Worm (Caenorhabditis elegans): Measurements from ENCODE around the gene M70.2.

DNA sequence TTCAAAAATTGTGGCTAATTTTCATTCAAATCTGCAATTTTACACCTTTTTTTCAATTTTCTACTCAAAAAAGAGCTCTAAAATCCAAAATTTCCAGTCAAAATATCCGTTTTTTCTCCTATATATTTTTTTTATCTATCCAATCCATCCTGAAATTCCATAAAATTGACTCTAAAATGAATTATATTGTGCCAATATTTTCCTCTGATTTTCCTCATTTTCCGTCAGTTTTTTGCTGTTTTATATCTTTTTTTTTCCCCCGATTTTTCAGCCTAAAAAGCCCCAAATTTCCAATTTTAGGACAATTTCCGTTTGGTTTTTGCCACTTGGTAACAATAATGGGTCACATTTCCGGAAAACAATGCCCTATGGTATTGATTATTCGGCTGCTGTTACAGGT is 44.1 kb upstream of the M70.2 start, which contains the start of gene Y71G10AR.4:
- TF ChIP-seq egl-27 (tag; optimal IDR thresholded peaks at IDR 0.05): no peak
- TF ChIP-seq jun-1 (tag; optimal IDR thresholded peaks at IDR 0.05): no peak
- no peak for TF ChIP-seq aha-1 (tag; optimal IDR thresholded peaks at IDR 0.05)
- no peak for TF ChIP-seq sox-4 (tag; optimal IDR thresholded peaks at IDR 0.05)
- TF ChIP-seq ama-1 (optimal IDR thresholded peaks at IDR 0.05): no peak
- no peak for TF ChIP-seq ces-1 (GFP tag; optimal IDR thresholded peaks at IDR 0.05)
- TF ChIP-seq lin-39 (tag; optimal IDR thresholded peaks at IDR 0.05): no peak
- TF ChIP-seq fos-1 (tag; optimal IDR thresholded peaks at IDR 0.05): no peak
- TF ChIP-seq fkh-4 (tag; optimal IDR thresholded peaks at IDR 0.05; ENCODE audit: borderline replicate concordance): no peak
- no peak for TF ChIP-seq skn-1 (tag; optimal IDR thresholded peaks at IDR 0.05)
- no peak for TF ChIP-seq nhr-11 (tag; optimal IDR thresholded peaks at IDR 0.05)

All from whole organism, L1 larva.